Worm (Caenorhabditis elegans): ENCODE results near the gene tmem-218.

tmem-218 gene

DNA sequence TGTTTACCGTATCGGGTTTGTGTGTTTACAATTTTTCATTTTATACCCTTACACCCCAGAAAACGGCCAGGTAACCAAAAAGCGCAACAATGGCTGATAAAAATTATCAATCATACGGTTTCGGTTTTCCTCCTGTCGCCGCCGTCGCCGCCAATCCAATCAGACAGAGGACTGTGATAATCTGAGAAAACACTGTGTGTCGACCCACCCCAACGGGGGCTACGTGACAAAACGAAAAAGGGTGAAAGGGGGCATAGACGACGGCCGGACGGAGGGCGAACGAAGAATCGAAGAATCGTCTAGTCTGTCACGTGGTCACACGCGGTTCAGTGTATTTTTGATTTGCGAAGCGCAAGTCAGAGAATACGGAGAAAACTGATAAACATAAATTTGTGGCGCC is 18.6 kb upstream of the tmem-218 start:
- TF ChIP-seq sptf-1 (tag; optimal IDR thresholded peaks at IDR 0.05) (peak; percentile 3), unc-39 (tag; optimal IDR thresholded peaks at IDR 0.05) (no peak), ceh-83 (GFP tag; optimal IDR thresholded peaks at IDR 0.05) (no peak)

DNA sequence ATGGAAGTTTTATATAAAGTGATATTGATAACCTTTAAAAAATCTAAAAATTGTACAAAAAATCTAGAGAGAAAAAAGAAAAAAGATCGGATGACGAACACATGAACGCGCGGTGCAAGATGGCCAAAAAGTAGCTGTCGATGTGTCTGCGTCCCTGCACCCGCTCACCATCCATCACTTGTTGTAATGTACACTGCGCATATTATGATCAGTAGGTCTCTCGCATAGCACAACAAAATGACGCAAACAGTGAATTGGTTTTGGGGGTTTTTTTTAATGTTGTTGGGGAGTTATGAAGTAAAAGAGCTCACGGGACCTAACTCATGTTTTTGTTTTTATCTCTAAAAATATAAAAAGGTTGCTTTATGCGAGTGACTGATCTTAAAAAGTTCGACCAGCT is 17.8 kb upstream of the tmem-218 start:
- no peak for TF ChIP-seq nhr-28 (tag; optimal IDR thresholded peaks at IDR 0.05)
- TF ChIP-seq sptf-1 (tag; optimal IDR thresholded peaks at IDR 0.05), result no peak
- no peak for TF ChIP-seq cnd-1 (tag; optimal IDR thresholded peaks at IDR 0.05)
- TF ChIP-seq sem-2 (GFP tag; optimal IDR thresholded peaks at IDR 0.05), result no peak
- no peak for TF ChIP-seq snpc-4 (tag; optimal IDR thresholded peaks at IDR 0.05)
- no peak for TF ChIP-seq flh-1 (GFP tag; optimal IDR thresholded peaks at IDR 0.05)
- peak; percentile 63 for TF ChIP-seq hlh-1 (tag; optimal IDR thresholded peaks at IDR 0.05)
- peak; percentile 13 for TF ChIP-seq nhr-2 (tag; optimal IDR thresholded peaks at IDR 0.05)
- no peak for TF ChIP-seq ztf-11 (tag; optimal IDR thresholded peaks at IDR 0.05)

DNA sequence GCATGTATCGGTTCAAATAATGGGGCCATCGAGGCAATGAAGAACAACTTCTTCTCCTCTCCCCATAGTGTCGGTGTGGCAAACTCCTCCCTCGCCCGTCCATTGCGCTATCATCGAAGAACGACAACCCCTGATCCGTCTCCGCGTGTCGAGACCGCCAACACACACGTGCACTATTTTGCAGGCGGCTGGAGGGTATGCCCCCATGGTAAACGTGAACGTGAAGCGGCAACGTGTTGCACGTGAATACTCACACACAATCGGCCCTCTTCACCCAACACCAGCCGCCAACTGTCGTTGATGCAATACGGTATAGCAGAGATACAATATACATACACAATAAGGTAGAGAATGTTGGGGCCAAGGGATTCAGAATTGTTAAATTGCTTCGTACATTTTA is 16.3 kb upstream of the tmem-218 start:
- TF ChIP-seq elt-3 (tag; optimal IDR thresholded peaks at IDR 0.05) (no peak), mab-5 (tag; optimal IDR thresholded peaks at IDR 0.05) (no peak), ces-1 (GFP tag; optimal IDR thresholded peaks at IDR 0.05) (no peak), ham-2 (GFP tag; optimal IDR thresholded peaks at IDR 0.05) (no peak), ceh-39 (tag; optimal IDR thresholded peaks at IDR 0.05) (no peak), sptf-1 (tag; optimal IDR thresholded peaks at IDR 0.05) (peak; percentile 15), nhr-76 (tag; optimal IDR thresholded peaks at IDR 0.05) (no peak), drap-1 (GFP tag; optimal IDR thresholded peaks at IDR 0.05) (no peak), elt-1 (tag; optimal IDR thresholded peaks at IDR 0.05; ENCODE audit: borderline replicate concordance, insufficient read depth) (no peak), mls-2 (tag; optimal IDR thresholded peaks at IDR 0.05) (no peak), nhr-2 (tag; optimal IDR thresholded peaks at IDR 0.05) (peak; percentile 67), mep-1 (tag; optimal IDR thresholded peaks at IDR 0.05) (no peak), flh-1 (GFP tag; optimal IDR thresholded peaks at IDR 0.05) (no peak), ztf-11 (tag; optimal IDR thresholded peaks at IDR 0.05) (no peak), nhr-12 (tag; optimal IDR thresholded peaks at IDR 0.05) (no peak), tbx-8 (GFP tag; optimal IDR thresholded peaks at IDR 0.05) (no peak), M03D4.4 (tag; optimal IDR thresholded peaks at IDR 0.05) (no peak), nhr-237 (tag; optimal IDR thresholded peaks at IDR 0.05) (no peak), bed-3 (GFP tag; optimal IDR thresholded peaks at IDR 0.05) (no peak), unc-39 (tag; optimal IDR thresholded peaks at IDR 0.05) (no peak), ceh-83 (GFP tag; optimal IDR thresholded peaks at IDR 0.05) (no peak), hlh-1 (tag; optimal IDR thresholded peaks at IDR 0.05) (peak; percentile 86), lsy-2 (tag; optimal IDR thresholded peaks at IDR 0.05) (no peak), snpc-4 (tag; optimal IDR thresholded peaks at IDR 0.05) (no peak), ceh-43 (GFP tag; optimal IDR thresholded peaks at IDR 0.05) (no peak), unc-120 (tag; optimal IDR thresholded peaks at IDR 0.05; ENCODE audit: poor library complexity, severe bottlenecking) (peak; percentile 36), cnd-1 (tag; optimal IDR thresholded peaks at IDR 0.05) (peak; percentile 31), lin-32 (GFP tag; optimal IDR thresholded peaks at IDR 0.05) (peak; percentile 29), sem-2 (GFP tag; optimal IDR thresholded peaks at IDR 0.05) (no peak), zip-8 (tag; optimal IDR thresholded peaks at IDR 0.05) (no peak), unc-62 (GFP tag; optimal IDR thresholded peaks at IDR 0.05) (peak; percentile 51), pha-4 (tag; optimal IDR thresholded peaks at IDR 0.05) (no peak), blmp-1 (tag; optimal IDR thresholded peaks at IDR 0.05) (no peak), lin-13 (tag; optimal IDR thresholded peaks at IDR 0.05) (no peak), nhr-28 (tag; optimal IDR thresholded peaks at IDR 0.05) (no peak)

DNA sequence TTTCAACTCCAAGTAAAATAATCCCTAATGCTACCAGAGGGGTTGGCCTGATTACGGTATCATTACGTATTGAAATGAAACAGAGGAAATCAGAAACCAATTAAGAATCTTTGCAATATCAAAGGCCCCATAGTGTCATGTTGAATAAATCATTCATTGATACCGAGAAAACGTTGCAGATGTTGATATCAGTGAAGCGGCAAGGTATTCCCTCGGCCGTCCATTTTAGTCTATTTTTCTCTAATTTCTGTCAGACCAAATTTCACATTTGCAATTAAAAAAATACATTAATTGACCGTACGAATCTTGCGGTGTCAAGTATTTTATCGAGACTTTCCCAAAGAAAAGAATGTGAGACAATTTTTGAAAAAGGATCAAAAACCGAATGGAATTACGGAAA is 15.2 kb upstream of the tmem-218 start:
- TF ChIP-seq unc-120 (tag; optimal IDR thresholded peaks at IDR 0.05; ENCODE audit: poor library complexity, severe bottlenecking) (no peak), ztf-11 (tag; optimal IDR thresholded peaks at IDR 0.05) (no peak), lsy-2 (tag; optimal IDR thresholded peaks at IDR 0.05) (no peak), cnd-1 (tag; optimal IDR thresholded peaks at IDR 0.05) (no peak), lin-32 (GFP tag; optimal IDR thresholded peaks at IDR 0.05) (no peak), nhr-2 (tag; optimal IDR thresholded peaks at IDR 0.05) (no peak), mls-2 (tag; optimal IDR thresholded peaks at IDR 0.05) (no peak), snpc-4 (tag; optimal IDR thresholded peaks at IDR 0.05) (no peak), pha-4 (tag; optimal IDR thresholded peaks at IDR 0.05) (no peak), ceh-83 (GFP tag; optimal IDR thresholded peaks at IDR 0.05) (no peak), lin-13 (tag; optimal IDR thresholded peaks at IDR 0.05) (no peak), mep-1 (tag; optimal IDR thresholded peaks at IDR 0.05) (no peak), bed-3 (GFP tag; optimal IDR thresholded peaks at IDR 0.05) (no peak), nhr-28 (tag; optimal IDR thresholded peaks at IDR 0.05) (no peak), hlh-1 (tag; optimal IDR thresholded peaks at IDR 0.05) (no peak)
